Worm (Caenorhabditis elegans): ENCODE measurements around the gene scl-8.

The scl-8 gene

DNA sequence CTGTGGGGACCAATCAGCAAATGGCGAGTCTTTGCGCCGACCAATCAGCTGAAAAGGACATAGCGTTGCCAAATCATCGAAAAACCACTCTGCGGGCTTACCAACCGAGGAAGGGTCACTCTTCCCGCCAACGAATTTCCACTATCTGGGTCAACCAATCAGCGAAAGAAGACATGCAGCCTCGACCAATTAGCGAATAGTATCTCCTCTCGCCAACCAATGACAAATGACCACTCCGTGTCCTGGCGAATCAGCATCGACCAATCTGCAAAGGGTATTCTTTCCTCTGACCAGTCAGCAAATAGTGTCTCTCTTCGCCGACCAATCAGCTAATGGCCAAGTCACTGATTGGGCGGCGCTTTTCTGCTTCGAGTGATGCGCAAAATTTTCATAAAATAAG, 30.1 kb upstream of the scl-8 start:
- TF ChIP-seq nfya-1 (tag; optimal IDR thresholded peaks at IDR 0.05; ENCODE audit: insufficient read depth) (peak; percentile 79), ztf-4 (tag; optimal IDR thresholded peaks at IDR 0.05) (no peak), unc-39 (tag; optimal IDR thresholded peaks at IDR 0.05) (no peak), skn-1 (tag; optimal IDR thresholded peaks at IDR 0.05) (no peak), nhr-28 (tag; optimal IDR thresholded peaks at IDR 0.05) (no peak), egl-27 (tag; optimal IDR thresholded peaks at IDR 0.05) (no peak), unc-62 (GFP tag; optimal IDR thresholded peaks at IDR 0.05) (no peak), mdl-1 (tag; optimal IDR thresholded peaks at IDR 0.05) (no peak), ceh-16 (tag; optimal IDR thresholded peaks at IDR 0.05) (no peak)

DNA sequence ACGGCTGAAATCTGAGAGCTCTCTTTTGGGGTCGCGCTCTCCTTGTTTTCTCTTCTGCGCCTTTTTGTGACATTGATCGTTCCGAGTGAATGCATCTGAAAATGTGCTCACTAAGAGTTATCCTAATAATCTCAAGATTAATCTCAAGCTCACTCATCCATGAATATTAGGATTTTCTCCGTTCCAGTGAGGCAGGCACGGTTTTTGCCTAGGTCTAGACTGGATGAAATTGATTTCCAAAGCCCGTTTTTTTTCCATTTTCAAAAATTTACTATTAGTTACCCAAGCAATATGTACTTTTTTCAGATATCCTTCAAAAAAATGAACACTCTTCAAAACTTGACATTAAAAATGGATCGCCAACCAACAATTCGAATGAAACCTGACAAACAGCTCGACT, 29.5 kb upstream of the scl-8 start, which contains the start of gene amt-2:
TSS of gene amt-2 (plus strand) at position 301 of the 400 bp plus-strand sequence.
- TF ChIP-seq hmg-11 (tag; optimal IDR thresholded peaks at IDR 0.05) (no peak), nhr-67 (tag; optimal IDR thresholded peaks at IDR 0.05) (no peak), lin-39 (tag; optimal IDR thresholded peaks at IDR 0.05) (no peak), daf-12 (tag; optimal IDR thresholded peaks at IDR 0.05) (no peak), unc-62 (GFP tag; optimal IDR thresholded peaks at IDR 0.05) (no peak), mml-1 (tag; optimal IDR thresholded peaks at IDR 0.05) (no peak), nhr-25 (tag; optimal IDR thresholded peaks at IDR 0.05) (no peak), aly-2 (tag; optimal IDR thresholded peaks at IDR 0.05) (no peak), mdl-1 (tag; optimal IDR thresholded peaks at IDR 0.05) (no peak), nfya-1 (tag; optimal IDR thresholded peaks at IDR 0.05; ENCODE audit: insufficient read depth) (no peak), unc-39 (tag; optimal IDR thresholded peaks at IDR 0.05) (no peak), fos-1 (tag; optimal IDR thresholded peaks at IDR 0.05) (no peak), ceh-9 (tag; optimal IDR thresholded peaks at IDR 0.05) (no peak), ceh-82 (tag; optimal IDR thresholded peaks at IDR 0.05) (no peak), R02D3.7 (tag; optimal IDR thresholded peaks at IDR 0.05) (no peak), ceh-16 (tag; optimal IDR thresholded peaks at IDR 0.05) (no peak)

ce11 chrIV:13044980-13045379, 26.6 kb upstream of the scl-8 start:
- TF ChIP-seq ceh-16 (tag; optimal IDR thresholded peaks at IDR 0.05) (no peak), pqm-1 (tag; optimal IDR thresholded peaks at IDR 0.05) (no peak), elt-1 (tag; optimal IDR thresholded peaks at IDR 0.05) (no peak), fkh-2 (tag; optimal IDR thresholded peaks at IDR 0.05) (no peak), mdl-1 (tag; optimal IDR thresholded peaks at IDR 0.05) (no peak), unc-39 (tag; optimal IDR thresholded peaks at IDR 0.05) (no peak), unc-62 (GFP tag; optimal IDR thresholded peaks at IDR 0.05) (no peak), sea-2 (GFP tag; optimal IDR thresholded peaks at IDR 0.05) (no peak), nhr-67 (tag; optimal IDR thresholded peaks at IDR 0.05) (no peak), ceh-82 (tag; optimal IDR thresholded peaks at IDR 0.05) (no peak), egl-27 (tag; optimal IDR thresholded peaks at IDR 0.05) (no peak), ceh-28 (tag; optimal IDR thresholded peaks at IDR 0.05) (no peak), nhr-12 (tag; optimal IDR thresholded peaks at IDR 0.05) (no peak), R02D3.7 (tag; optimal IDR thresholded peaks at IDR 0.05) (no peak), nhr-25 (tag; optimal IDR thresholded peaks at IDR 0.05) (no peak), tbx-2 (tag; optimal IDR thresholded peaks at IDR 0.05) (no peak)

- no peak for TF ChIP-seq nhr-28 (tag; optimal IDR thresholded peaks at IDR 0.05)
- no peak for TF ChIP-seq nfya-1 (tag; optimal IDR thresholded peaks at IDR 0.05; ENCODE audit: insufficient read depth)
- TF ChIP-seq unc-62 (GFP tag; optimal IDR thresholded peaks at IDR 0.05), result no peak
- TF ChIP-seq ztf-4 (tag; optimal IDR thresholded peaks at IDR 0.05), result no peak
- no peak for TF ChIP-seq ceh-9 (tag; optimal IDR thresholded peaks at IDR 0.05)
- TF ChIP-seq zag-1 (tag; optimal IDR thresholded peaks at IDR 0.05), result no peak
- no peak for TF ChIP-seq ceh-28 (tag; optimal IDR thresholded peaks at IDR 0.05)
- no peak for TF ChIP-seq pha-4 (tag; optimal IDR thresholded peaks at IDR 0.05)
- no peak for TF ChIP-seq nhr-11 (tag; optimal IDR thresholded peaks at IDR 0.05)
- TF ChIP-seq skn-1 (tag; optimal IDR thresholded peaks at IDR 0.05), result no peak
Observed at ce11 chrIV:13046848-13047247, 24.7 kb upstream of the scl-8 start, which contains the start of gene scl-9. Gene scl-9, plus strand, starts transcription at chrIV:13047148.

DNA sequence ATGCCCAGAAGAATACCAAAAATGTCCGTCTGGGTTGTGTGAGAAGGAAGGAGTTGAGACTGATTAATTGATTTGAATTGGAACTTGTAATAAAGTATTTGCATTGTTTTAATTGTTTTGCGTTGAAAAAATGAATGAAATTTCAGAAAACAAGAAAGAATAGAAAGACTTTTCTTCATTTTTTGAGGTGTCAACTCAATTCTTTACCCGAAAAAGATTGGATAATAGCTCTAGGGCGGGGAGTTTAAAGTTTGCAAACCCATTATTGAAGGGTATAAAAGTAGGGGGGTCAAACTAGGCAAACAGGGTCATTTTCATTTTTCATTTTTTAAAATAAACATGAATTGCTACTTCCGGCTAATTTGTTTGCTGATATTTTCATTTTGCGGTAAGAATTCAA, 23.4 kb upstream of the scl-8 start, which contains the start of gene scl-10:
TSS of gene scl-10 (plus strand) at position 301 of the 400 bp plus-strand sequence.
- no peak for TF ChIP-seq ceh-16 (tag; optimal IDR thresholded peaks at IDR 0.05)
- no peak for TF ChIP-seq egl-5 (tag; optimal IDR thresholded peaks at IDR 0.05)
- no peak for TF ChIP-seq snpc-4 (tag; optimal IDR thresholded peaks at IDR 0.05)
- no peak for TF ChIP-seq ZK546.5 (tag; optimal IDR thresholded peaks at IDR 0.05)
- TF ChIP-seq unc-39 (tag; optimal IDR thresholded peaks at IDR 0.05), result no peak
- no peak for TF ChIP-seq jun-1 (tag; optimal IDR thresholded peaks at IDR 0.05)
- TF ChIP-seq tbx-2 (tag; optimal IDR thresholded peaks at IDR 0.05), result no peak
- no peak for TF ChIP-seq fkh-10 (GFP tag; optimal IDR thresholded peaks at IDR 0.05)
- TF ChIP-seq hmg-11 (tag; optimal IDR thresholded peaks at IDR 0.05), result no peak
- TF ChIP-seq lsy-12 (tag; optimal IDR thresholded peaks at IDR 0.05), result no peak
- no peak for TF ChIP-seq unc-62 (GFP tag; optimal IDR thresholded peaks at IDR 0.05)
- no peak for TF ChIP-seq skn-1 (tag; optimal IDR thresholded peaks at IDR 0.05)
- TF ChIP-seq ztf-11 (tag; optimal IDR thresholded peaks at IDR 0.05), result no peak
- TF ChIP-seq nhr-76 (tag; optimal IDR thresholded peaks at IDR 0.05), result no peak
- no peak for TF ChIP-seq nhr-28 (tag; optimal IDR thresholded peaks at IDR 0.05)

Data from whole organism, L3 larva.